Worm (Caenorhabditis elegans): ENCODE results near the gene srx-95.

srx-95 gene

DNA sequence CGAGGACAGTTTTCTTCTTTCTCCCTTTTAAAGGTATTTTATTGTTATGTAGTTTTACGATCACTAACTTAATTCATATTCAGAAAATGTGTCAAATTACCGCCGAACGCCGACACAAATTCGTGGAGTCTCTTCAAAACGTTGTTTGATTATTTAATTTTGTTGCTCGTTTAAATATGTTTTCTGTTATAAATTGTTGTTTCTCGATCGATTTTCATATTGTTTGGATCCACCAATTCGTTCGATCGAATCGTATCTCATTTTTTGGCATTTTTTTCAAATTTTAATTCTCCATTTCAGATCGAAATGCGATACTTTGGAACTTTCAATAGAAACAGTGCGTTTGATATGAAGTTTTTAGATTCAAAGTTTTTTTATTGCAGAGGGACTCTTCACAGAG, 12.0 kb downstream of the srx-95 start, which contains the start of gene F41G3.6:
Gene F41G3.6 (plus strand): TSS at position 301 of the 400 bp plus-strand sequence.
- no peak for TF ChIP-seq athp-1 (tag; optimal IDR thresholded peaks at IDR 0.05)
- no peak for TF ChIP-seq ceh-27 (GFP tag; optimal IDR thresholded peaks at IDR 0.05)
- no peak for TF ChIP-seq efl-1 (GFP tag; optimal IDR thresholded peaks at IDR 0.05)
- no peak for TF ChIP-seq lag-1 (GFP tag; IDR thresholded peaks at IDR 0.05)
- no peak for TF ChIP-seq ztf-22 (GFP tag; optimal IDR thresholded peaks at IDR 0.05)
- TF ChIP-seq C06A6.2 (GFP tag; conservative IDR thresholded peaks at IDR 0.05) = no peak
- TF ChIP-seq hlh-12 (tag; optimal IDR thresholded peaks at IDR 0.05) = no peak
- no peak for TF ChIP-seq hsf-1 (GFP tag; IDR thresholded peaks at IDR 0.05)
- TF ChIP-seq mes-4 (tag; optimal IDR thresholded peaks at IDR 0.05) = no peak
- TF ChIP-seq cebp-1 (GFP tag; IDR thresholded peaks at IDR 0.05) = no peak
- TF ChIP-seq cebp-1 (tag; optimal IDR thresholded peaks at IDR 0.05) = no peak
- TF ChIP-seq dox-1 (GFP tag; IDR thresholded peaks at IDR 0.05) = no peak
- TF ChIP-seq lin-26 (GFP tag; IDR thresholded peaks at IDR 0.05) = no peak
- TF ChIP-seq D2030.7 (GFP tag; IDR thresholded peaks at IDR 0.05) = no peak
- no peak for TF ChIP-seq K12H6.12 (tag; optimal IDR thresholded peaks at IDR 0.05)
- no peak for TF ChIP-seq ztf-28 (GFP tag; IDR thresholded peaks at IDR 0.05)
- TF ChIP-seq ztf-26 (tag; optimal IDR thresholded peaks at IDR 0.05) = no peak
- no peak for TF ChIP-seq ceh-40 (GFP tag; IDR thresholded peaks at IDR 0.05)
- TF ChIP-seq fkh-3 (tag; optimal IDR thresholded peaks at IDR 0.05) = no peak
- TF ChIP-seq nfya-1 (tag; optimal IDR thresholded peaks at IDR 0.05; ENCODE audit: borderline replicate concordance, insufficient read depth) = no peak

DNA sequence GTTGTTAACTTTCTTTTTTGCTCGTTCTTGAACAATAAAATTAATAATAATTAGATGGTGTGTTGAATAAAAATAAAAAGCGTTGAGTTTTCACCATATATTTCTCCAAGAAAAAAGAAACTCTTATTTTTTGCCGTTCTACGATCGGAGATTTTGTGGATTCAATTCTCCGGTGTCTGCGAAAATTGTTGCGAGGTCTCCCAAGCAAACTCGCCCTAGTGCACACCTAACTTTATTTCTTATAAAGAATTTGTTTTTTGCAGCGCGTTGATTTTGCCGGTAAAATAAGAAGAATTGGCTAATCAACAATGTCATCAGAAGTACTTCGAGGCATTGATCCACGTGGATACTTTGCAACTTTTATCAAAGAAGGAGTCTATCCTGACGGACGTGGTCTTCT, 13.1 kb downstream of the srx-95 start, which contains the start of gene exos-8:
Gene exos-8 (plus strand): TSS at position 264 of the 400 bp plus-strand sequence.
- no peak for TF ChIP-seq let-526 (GFP tag; IDR thresholded peaks at IDR 0.05)
- no peak for TF ChIP-seq repo-1 (tag; optimal IDR thresholded peaks at IDR 0.05)
- peak; percentile 33 for TF ChIP-seq ztf-18 (tag; optimal IDR thresholded peaks at IDR 0.05)
- no peak for TF ChIP-seq ztf-25 (GFP tag; IDR thresholded peaks at IDR 0.05)
- TF ChIP-seq ceh-91 (GFP tag; IDR thresholded peaks at IDR 0.05) = no peak
- TF ChIP-seq athp-1 (tag; optimal IDR thresholded peaks at IDR 0.05) = no peak
- no peak for TF ChIP-seq gei-17 (GFP tag; optimal IDR thresholded peaks at IDR 0.05)
- no peak for TF ChIP-seq F57C9.4 (tag; optimal IDR thresholded peaks at IDR 0.05)
- no peak for TF ChIP-seq let-607 (tag; optimal IDR thresholded peaks at IDR 0.05)
- peak; percentile 44 for TF ChIP-seq akir-1 (GFP tag; optimal IDR thresholded peaks at IDR 0.05)
- TF ChIP-seq sea-2 (GFP tag; IDR thresholded peaks at IDR 0.05) = no peak
- peak; percentile 50 for TF ChIP-seq madf-10 (tag; optimal IDR thresholded peaks at IDR 0.05)
- no peak for TF ChIP-seq B0261.1 (tag; optimal IDR thresholded peaks at IDR 0.05)
- TF ChIP-seq die-1 (tag; optimal IDR thresholded peaks at IDR 0.05) = peak; percentile 19
- peak; percentile 48 for TF ChIP-seq ZK185.1 (tag; optimal IDR thresholded peaks at IDR 0.05; ENCODE audit: poor library complexity, severe bottlenecking)
- no peak for TF ChIP-seq attf-6 (GFP tag; IDR thresholded peaks at IDR 0.05)
- no peak for TF ChIP-seq nfyb-1 (GFP tag; IDR thresholded peaks at IDR 0.05)
- no peak for TF ChIP-seq nhr-27 (tag; optimal IDR thresholded peaks at IDR 0.05)
- no peak for TF ChIP-seq F49E8.2 (tag; optimal IDR thresholded peaks at IDR 0.05; ENCODE audit: insufficient read depth)
- TF ChIP-seq F57A8.1 (GFP tag; optimal IDR thresholded peaks at IDR 0.05) = no peak
- no peak for TF ChIP-seq rpc-1 (optimal IDR thresholded peaks at IDR 0.05)
- TF ChIP-seq rpc-1 (tag; optimal IDR thresholded peaks at IDR 0.05) = no peak
- TF ChIP-seq F33H1.4 (GFP tag; IDR thresholded peaks at IDR 0.05) = peak; percentile 21; the same call in 1 of the 2 replicates
- TF ChIP-seq lsy-27 (tag; optimal IDR thresholded peaks at IDR 0.05; ENCODE audit: borderline replicate concordance, insufficient read depth) = no peak
- no peak for TF ChIP-seq ekl-4 (GFP tag; IDR thresholded peaks at IDR 0.05)
- TF ChIP-seq D2030.7 (GFP tag; IDR thresholded peaks at IDR 0.05) = peak; percentile 69; the same call in 1 of the 2 replicates
- 0 out of 2 replicates have a peak, but pooled peaks have one; percentile 16 for TF ChIP-seq madf-6 (GFP tag; IDR thresholded peaks at IDR 0.05)
- peak; percentile 41; the same call in 1 of the 2 replicates for TF ChIP-seq hmg-1.2 (GFP tag; IDR thresholded peaks at IDR 0.05)
- TF ChIP-seq B0336.3 (GFP tag; IDR thresholded peaks at IDR 0.05) = no peak
- peak; percentile 40 for TF ChIP-seq lin-54 (GFP tag; optimal IDR thresholded peaks at IDR 0.05)
- 0 out of 2 replicates have a peak, but pooled peaks have one; percentile 14 for TF ChIP-seq cebp-1 (GFP tag; IDR thresholded peaks at IDR 0.05)
- no peak for TF ChIP-seq cebp-1 (tag; optimal IDR thresholded peaks at IDR 0.05)
- TF ChIP-seq tbp1 (GFP tag; optimal IDR thresholded peaks at IDR 0.05) = peak; percentile 55
